Fruit fly (Drosophila melanogaster): Measurements from ENCODE around the gene CG3808.

CG3808 gene

DNA sequence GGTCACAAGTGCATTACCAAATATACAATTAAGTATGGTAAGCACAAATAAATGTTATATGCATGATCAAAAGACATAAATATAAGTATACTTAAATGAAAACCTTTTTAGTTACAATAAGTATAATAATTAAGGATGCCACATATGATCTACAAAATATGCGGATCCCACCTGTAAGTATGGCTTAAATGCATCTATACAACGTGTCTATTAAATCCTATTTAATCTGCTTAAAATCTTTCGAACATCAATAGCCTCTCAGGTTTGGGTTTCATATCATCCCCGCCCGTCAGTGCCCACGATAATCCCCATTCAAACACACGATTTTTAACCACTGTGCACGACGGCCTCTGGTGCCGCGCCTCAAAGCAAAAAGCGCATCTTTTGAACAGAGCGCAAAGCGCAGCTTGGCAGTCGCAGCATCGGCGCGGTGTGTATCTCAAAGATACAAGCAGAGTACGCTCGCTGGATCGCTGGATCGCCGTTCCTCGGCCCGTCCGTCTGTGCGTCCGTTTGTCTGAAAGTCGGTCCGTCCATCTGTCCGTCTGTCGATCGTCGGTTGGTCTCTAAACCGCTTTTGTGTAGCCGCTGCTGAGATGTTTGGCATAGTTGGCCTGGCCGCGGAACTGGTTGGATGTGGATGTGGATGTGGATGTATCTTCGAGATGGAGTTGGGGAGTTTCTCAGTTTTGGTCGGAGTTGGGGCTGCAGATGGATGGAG, 41.4 kb upstream of the CG3808 start (continued):
- peak; percentile 26 for TF ChIP-seq CG12769 (tag; optimal IDR thresholded peaks at IDR 0.05)
- peak; percentile 42 for TF ChIP-seq gsb-n (tag; optimal IDR thresholded peaks at IDR 0.05)
- no peak for TF ChIP-seq prd (optimal IDR thresholded peaks at IDR 0.05)
- TF ChIP-seq prd (GFP tag; IDR thresholded peaks at IDR 0.05): peak; percentile 17; the same call in 1 of the 3 replicates
- peak; percentile 22 for TF ChIP-seq bcd (GFP tag; optimal IDR thresholded peaks at IDR 0.05)
- TF ChIP-seq pros (GFP tag; optimal IDR thresholded peaks at IDR 0.05): peak; percentile 74
- 0 out of 3 replicates have a peak, but pooled peaks have one; percentile 24 for TF ChIP-seq CG6791 (GFP tag; IDR thresholded peaks at IDR 0.05; ENCODE audit: partially characterized antibody)
- TF ChIP-seq CG14050 (GFP tag; IDR thresholded peaks at IDR 0.05): no peak
- TF ChIP-seq row (GFP tag; IDR thresholded peaks at IDR 0.05): peak; percentile 32; the same call in 2 of the 3 replicates
- peak; percentile 8 for TF ChIP-seq CG11723 (GFP tag; optimal IDR thresholded peaks at IDR 0.05)
- TF ChIP-seq CG18262 (tag; optimal IDR thresholded peaks at IDR 0.05): peak; percentile 62
- TF ChIP-seq Oli (tag; optimal IDR thresholded peaks at IDR 0.05): peak; percentile 64
- peak; percentile 60 for TF ChIP-seq dmrt99B (tag; optimal IDR thresholded peaks at IDR 0.05)
- peak; percentile 83 for TF ChIP-seq sens (GFP tag)
- peak; percentile 32 for TF ChIP-seq CG12391 (tag; optimal IDR thresholded peaks at IDR 0.05)
- peak; percentile 68; the same call in 1 of the 3 replicates for TF ChIP-seq CG2199 (GFP tag; IDR thresholded peaks at IDR 0.05)
- no peak for TF ChIP-seq en (GFP tag; optimal IDR thresholded peaks at IDR 0.05)
- no peak for TF ChIP-seq lov (optimal IDR thresholded peaks at IDR 0.05)
- 0 out of 3 replicates have a peak, but pooled peaks have one; percentile 43 for TF ChIP-seq lov (GFP tag; IDR thresholded peaks at IDR 0.05)
- TF ChIP-seq z (GFP tag; IDR thresholded peaks at IDR 0.05): peak; percentile 7; the same call in 1 of the 3 replicates
- peak; percentile 19 for TF ChIP-seq Blimp-1 (GFP tag; optimal IDR thresholded peaks at IDR 0.05)
- no peak for TF ChIP-seq yki (optimal IDR thresholded peaks at IDR 0.05)
- TF ChIP-seq bbx (GFP tag; IDR thresholded peaks at IDR 0.05; ENCODE audit: partially characterized antibody): peak; percentile 29; the same call in 1 of the 2 replicates
- TF ChIP-seq tio (GFP tag; optimal IDR thresholded peaks at IDR 0.05): peak; percentile 13
- TF ChIP-seq D19A (tag; optimal IDR thresholded peaks at IDR 0.05): peak; percentile 37
- peak; percentile 67; the same call in 2 of the 3 replicates for TF ChIP-seq CG17361 (GFP tag; IDR thresholded peaks at IDR 0.05)
- peak; percentile 62 for TF ChIP-seq corto (GFP tag; optimal IDR thresholded peaks at IDR 0.05)
- TF ChIP-seq CG11504 (tag; optimal IDR thresholded peaks at IDR 0.05): peak; percentile 69
- TF ChIP-seq CoRest (tag; optimal IDR thresholded peaks at IDR 0.05): peak; percentile 35
- no peak for TF ChIP-seq CG3163 (GFP tag; optimal IDR thresholded peaks at IDR 0.05)
- TF ChIP-seq CG15269 (tag; optimal IDR thresholded peaks at IDR 0.05): peak; percentile 17
- TF ChIP-seq chinmo (GFP tag; IDR thresholded peaks at IDR 0.05; ENCODE audit: partially characterized antibody): peak; percentile 66; the same call in 1 of the 4 replicates
- peak; percentile 38 for TF ChIP-seq phol (tag; optimal IDR thresholded peaks at IDR 0.05)
- peak; percentile 17 for TF ChIP-seq Fer1 (GFP tag; optimal IDR thresholded peaks at IDR 0.05)
- peak; percentile 86 for TF ChIP-seq sd (tag; optimal IDR thresholded peaks at IDR 0.05)
- TF ChIP-seq CG6254 (GFP tag; optimal IDR thresholded peaks at IDR 0.05): peak; percentile 29
- peak; percentile 26; the same call in 1 of the 2 replicates for TF ChIP-seq Awh (GFP tag; IDR thresholded peaks at IDR 0.05)
- peak; percentile 2 for TF ChIP-seq CG18476 (GFP tag; optimal IDR thresholded peaks at IDR 0.05)
- TF ChIP-seq D (optimal IDR thresholded peaks at IDR 0.05): no peak
- TF ChIP-seq D (GFP tag; optimal IDR thresholded peaks at IDR 0.05): peak; percentile 51
- peak; percentile 47 for TF ChIP-seq CG7556 (GFP tag; optimal IDR thresholded peaks at IDR 0.05)
- peak; percentile 1 for TF ChIP-seq tap (tag; optimal IDR thresholded peaks at IDR 0.05)
- peak; percentile 41 for TF ChIP-seq nmo (GFP tag; optimal IDR thresholded peaks at IDR 0.05)
- peak; percentile 12 for TF ChIP-seq ems (GFP tag; optimal IDR thresholded peaks at IDR 0.05)
- no peak for TF ChIP-seq usp (GFP tag; optimal IDR thresholded peaks at IDR 0.05)
- TF ChIP-seq CG4282 (GFP tag; optimal IDR thresholded peaks at IDR 0.05): peak; percentile 70
- peak; percentile 18 for TF ChIP-seq CG12155 (GFP tag; optimal IDR thresholded peaks at IDR 0.05)
- peak; percentile 53 for TF ChIP-seq CG2712 (tag; optimal IDR thresholded peaks at IDR 0.05)
- TF ChIP-seq grau (tag; optimal IDR thresholded peaks at IDR 0.05): peak; percentile 10
